Worm (Caenorhabditis elegans): Measurements from ENCODE around the gene srx-20.

DNA sequence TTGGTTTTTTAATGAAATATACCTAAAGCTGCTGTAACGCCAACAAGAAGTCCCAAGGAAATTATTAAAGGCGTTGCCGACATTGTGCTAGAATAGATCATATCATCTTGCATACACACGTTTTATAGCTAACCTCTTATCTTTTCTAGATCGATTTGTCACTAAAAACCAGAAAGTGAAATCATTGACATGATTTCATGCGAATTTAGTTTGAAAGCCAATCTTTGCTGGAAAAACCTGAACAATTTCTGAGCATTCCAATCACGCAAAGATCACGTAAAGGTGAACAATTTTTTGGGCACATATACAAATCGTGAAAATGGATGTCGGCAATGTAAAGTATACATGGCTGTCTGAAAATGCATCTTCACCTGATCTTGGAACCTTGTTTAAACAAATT is 45.5 kb upstream of the srx-20 start, which contains the start of gene C17H12.6:
- TF ChIP-seq him-1 (tag; optimal IDR thresholded peaks at IDR 0.05) = no peak
- no peak for TF ChIP-seq W03F9.2 (tag; optimal IDR thresholded peaks at IDR 0.05)

Data from whole organism, L4/young adult.